Worm (Caenorhabditis elegans): Measurements from ENCODE around the gene scly-1.
A peak's percentile ranks its signal among the peaks of the same experiment; 100 is the strongest.

Gene scly-1

ce11 chrII:6290047-6290582 lies 9.2 kb upstream of the scly-1 start, which contains the start of gene upb-1:
TSS of gene upb-1 (minus strand) at chrII:6290097.
- TF ChIP-seq mab-5 (tag; optimal IDR thresholded peaks at IDR 0.05): no peak
- peak; percentile 63 for TF ChIP-seq F13H6.1 (tag; optimal IDR thresholded peaks at IDR 0.05)
- TF ChIP-seq sem-4 (tag; optimal IDR thresholded peaks at IDR 0.05): no peak
- TF ChIP-seq egl-27 (tag; optimal IDR thresholded peaks at IDR 0.05): no peak
- no peak for TF ChIP-seq nhr-11 (tag; optimal IDR thresholded peaks at IDR 0.05)
- TF ChIP-seq crh-2 (tag; optimal IDR thresholded peaks at IDR 0.05): no peak
- no peak for TF ChIP-seq nhr-237 (tag; optimal IDR thresholded peaks at IDR 0.05)
- TF ChIP-seq fos-1 (tag; optimal IDR thresholded peaks at IDR 0.05): peak; percentile 41
- TF ChIP-seq lin-39 (tag; optimal IDR thresholded peaks at IDR 0.05): no peak
- TF ChIP-seq nhr-6 (tag; optimal IDR thresholded peaks at IDR 0.05): no peak
- TF ChIP-seq skn-1 (tag; optimal IDR thresholded peaks at IDR 0.05): no peak
- no peak for TF ChIP-seq nhr-77 (tag; optimal IDR thresholded peaks at IDR 0.05)
- no peak for TF ChIP-seq sma-3 (GFP tag; optimal IDR thresholded peaks at IDR 0.05)
- TF ChIP-seq alr-1 (tag; optimal IDR thresholded peaks at IDR 0.05): no peak
- no peak for TF ChIP-seq nhr-12 (tag; optimal IDR thresholded peaks at IDR 0.05)
- TF ChIP-seq ztf-11 (tag; optimal IDR thresholded peaks at IDR 0.05): no peak
- TF ChIP-seq peb-1 (tag; optimal IDR thresholded peaks at IDR 0.05): no peak
- TF ChIP-seq elt-3 (tag; optimal IDR thresholded peaks at IDR 0.05): no peak
- no peak for TF ChIP-seq unc-39 (tag; optimal IDR thresholded peaks at IDR 0.05)
- no peak for TF ChIP-seq ceh-82 (tag; optimal IDR thresholded peaks at IDR 0.05)
- no peak for TF ChIP-seq Y55F3AM.14 (GFP tag; optimal IDR thresholded peaks at IDR 0.05)
- TF ChIP-seq mdl-1 (tag; optimal IDR thresholded peaks at IDR 0.05): no peak
- no peak for TF ChIP-seq snpc-4 (tag; optimal IDR thresholded peaks at IDR 0.05)
- TF ChIP-seq sma-9 (GFP tag; optimal IDR thresholded peaks at IDR 0.05): peak; percentile 63
- no peak for TF ChIP-seq sma-9 (tag; optimal IDR thresholded peaks at IDR 0.05)
- TF ChIP-seq nhr-129 (tag; optimal IDR thresholded peaks at IDR 0.05): peak; percentile 53
- no peak for TF ChIP-seq unc-55 (GFP tag; optimal IDR thresholded peaks at IDR 0.05)
- no peak for TF ChIP-seq aly-2 (tag; optimal IDR thresholded peaks at IDR 0.05)
- no peak for TF ChIP-seq ztf-4 (tag; optimal IDR thresholded peaks at IDR 0.05)
- no peak for TF ChIP-seq ama-1 (optimal IDR thresholded peaks at IDR 0.05)
- TF ChIP-seq C34F6.9 (tag; optimal IDR thresholded peaks at IDR 0.05): peak; percentile 47
- peak; percentile 23 for TF ChIP-seq blmp-1 (tag; optimal IDR thresholded peaks at IDR 0.05; ENCODE audit: insufficient read depth)
- TF ChIP-seq nhr-23 (tag; optimal IDR thresholded peaks at IDR 0.05): no peak
- peak in 1 of 2 experiments; percentile 52 for TF ChIP-seq lsy-2 (tag; optimal IDR thresholded peaks at IDR 0.05)

- TF ChIP-seq sma-9 (GFP tag; optimal IDR thresholded peaks at IDR 0.05) (no peak), sma-9 (tag; optimal IDR thresholded peaks at IDR 0.05) (no peak), ztf-4 (tag; optimal IDR thresholded peaks at IDR 0.05) (peak; percentile 58), lsy-2 (tag; optimal IDR thresholded peaks at IDR 0.05) (peak in 1 of 2 experiments; percentile 14)
These were observed 7.2 kb upstream of the scly-1 start for ce11 chrII:6288104-6288503.

ce11 chrII:6286865-6287264 lies 6.0 kb upstream of the scly-1 start, which contains the start of gene F13H8.6:
TSS of gene F13H8.6 (minus strand) at chrII:6286965.
- TF ChIP-seq skn-1 (tag; optimal IDR thresholded peaks at IDR 0.05) (no peak), fos-1 (tag; optimal IDR thresholded peaks at IDR 0.05) (no peak), sma-9 (GFP tag; optimal IDR thresholded peaks at IDR 0.05) (no peak), sma-9 (tag; optimal IDR thresholded peaks at IDR 0.05) (no peak), F13H6.1 (tag; optimal IDR thresholded peaks at IDR 0.05) (no peak), lin-11 (tag; optimal IDR thresholded peaks at IDR 0.05) (no peak), gmeb-1 (tag; optimal IDR thresholded peaks at IDR 0.05) (no peak), elt-3 (tag; optimal IDR thresholded peaks at IDR 0.05) (no peak), elt-1 (tag; optimal IDR thresholded peaks at IDR 0.05) (no peak), ceh-16 (tag; optimal IDR thresholded peaks at IDR 0.05) (no peak), lin-39 (tag; optimal IDR thresholded peaks at IDR 0.05) (no peak), mbf-1 (tag; optimal IDR thresholded peaks at IDR 0.05) (no peak), dmd-4 (tag; optimal IDR thresholded peaks at IDR 0.05) (no peak), nhr-12 (tag; optimal IDR thresholded peaks at IDR 0.05) (no peak), nhr-77 (tag; optimal IDR thresholded peaks at IDR 0.05) (no peak), alr-1 (tag; optimal IDR thresholded peaks at IDR 0.05) (no peak), unc-55 (GFP tag; optimal IDR thresholded peaks at IDR 0.05) (no peak)
